Worm (Caenorhabditis elegans) whole organism, mixed stage, embryonic: ENCODE data around the gene F58F12.1.

Experiments used
- M03D4.4 ChIP-seq: sonication (generic microtip); optimal IDR thresholded peaks from 2 replicates; lab custom pipeline; 2017; ENCODE audit warnings: mild to moderate bottlenecking, missing genetic modification characterization, missing compliant biosample characterization
- bed-3 ChIP-seq: fragments of 200-800 bp; sonication (Bioruptor generic); optimal IDR thresholded peaks from 3 replicates; lab custom pipeline; 2018; ENCODE audit warnings: mild to moderate bottlenecking, missing genetic modification characterization, moderate library complexity, missing compliant biosample characterization
- blmp-1 ChIP-seq: fragments of 150-350 bp; optimal IDR thresholded peaks from 2 replicates; lab custom pipeline; 2014; ENCODE audit warnings: missing biosample characterization, missing genetic modification characterization
- ceh-39 ChIP-seq: fragments of 150-350 bp; optimal IDR thresholded peaks from 2 replicates; lab custom pipeline; 2014; ENCODE audit warnings: missing biosample characterization, missing genetic modification characterization
- ceh-43 ChIP-seq: fragments of 200-800 bp; sonication (Bioruptor generic); optimal IDR thresholded peaks from 2 replicates; lab custom pipeline; 2018; ENCODE audit warnings: mild to moderate bottlenecking, missing genetic modification characterization, moderate library complexity, missing compliant biosample characterization
- ceh-83 ChIP-seq: fragments of 200-800 bp; sonication (Bioruptor generic); optimal IDR thresholded peaks from 2 replicates; lab custom pipeline; 2018; ENCODE audit warnings: mild to moderate bottlenecking, missing genetic modification characterization, missing compliant biosample characterization
- ces-1 ChIP-seq: fragments of 150-350 bp; optimal IDR thresholded peaks from 2 replicates; lab custom pipeline; 2014; ENCODE audit warnings: missing biosample characterization, missing genetic modification reagents, missing genetic modification characterization
- cnd-1 ChIP-seq: fragments of 200-800 bp; sonication (Bioruptor generic); optimal IDR thresholded peaks from 2 replicates; lab custom pipeline; 2018; ENCODE audit warnings: mild to moderate bottlenecking, missing genetic modification characterization, missing compliant biosample characterization
- drap-1 ChIP-seq: fragments of 200-800 bp; sonication (Bioruptor generic); optimal IDR thresholded peaks from 3 replicates; lab custom pipeline; 2018; ENCODE audit warnings: mild to moderate bottlenecking, missing genetic modification characterization, missing compliant biosample characterization
- elt-1 ChIP-seq: sonication (generic microtip); optimal IDR thresholded peaks from 2 replicates; lab custom pipeline; 2017; ENCODE audit warnings: missing genetic modification characterization, mild to moderate bottlenecking, missing compliant biosample characterization, antibody characterized with exemption, moderate library complexity, borderline replicate concordance; ENCODE audit not compliant: insufficient read depth
- elt-3 ChIP-seq: fragments of 150-350 bp; optimal IDR thresholded peaks from 2 replicates; lab custom pipeline; 2014; ENCODE audit warnings: missing biosample characterization, missing genetic modification characterization
- flh-1 ChIP-seq: fragments of 200-800 bp; sonication (Bioruptor generic); optimal IDR thresholded peaks from 2 replicates; lab custom pipeline; 2018; ENCODE audit warnings: mild to moderate bottlenecking, missing genetic modification characterization, moderate library complexity, missing compliant biosample characterization
- ham-2 ChIP-seq: fragments of 200-800 bp; sonication (Bioruptor generic); optimal IDR thresholded peaks from 2 replicates; lab custom pipeline; 2018; ENCODE audit warnings: mild to moderate bottlenecking, missing genetic modification characterization, missing compliant biosample characterization
- hlh-1 ChIP-seq: fragments of 150-350 bp; optimal IDR thresholded peaks from 2 replicates; lab custom pipeline; 2014; ENCODE audit warnings: missing biosample characterization, missing genetic modification reagents, missing genetic modification characterization
- lin-13 ChIP-seq: fragments of 150-350 bp; optimal IDR thresholded peaks from 2 replicates; lab custom pipeline; 2014; ENCODE audit warnings: missing biosample characterization, missing genetic modification characterization
- lin-32 ChIP-seq: fragments of 200-800 bp; sonication (Bioruptor generic); optimal IDR thresholded peaks from 2 replicates; lab custom pipeline; 2018; ENCODE audit warnings: mild to moderate bottlenecking, missing genetic modification characterization, missing compliant biosample characterization
- mab-5 ChIP-seq: fragments of 150-350 bp; optimal IDR thresholded peaks from 2 replicates; lab custom pipeline; 2014; ENCODE audit warnings: missing biosample characterization, missing genetic modification characterization
- mep-1 ChIP-seq: fragments of 150-350 bp; optimal IDR thresholded peaks from 2 replicates; lab custom pipeline; 2017; ENCODE audit warnings: missing biosample characterization, missing genetic modification reagents, missing genetic modification characterization, inconsistent platforms
- mls-2 ChIP-seq: sonication (generic microtip); optimal IDR thresholded peaks from 2 replicates; lab custom pipeline; 2016; ENCODE audit warnings: mild to moderate bottlenecking, missing genetic modification characterization, moderate library complexity, missing compliant biosample characterization
- nhr-12 ChIP-seq: fragments of 150-350 bp; optimal IDR thresholded peaks from 2 replicates; lab custom pipeline; 2014; ENCODE audit warnings: missing biosample characterization, missing genetic modification characterization
- nhr-2 ChIP-seq: fragments of 150-350 bp; optimal IDR thresholded peaks from 2 replicates; lab custom pipeline; 2014; ENCODE audit warnings: missing biosample characterization, missing genetic modification characterization
- nhr-237 ChIP-seq: fragments of 150-350 bp; optimal IDR thresholded peaks from 2 replicates; lab custom pipeline; 2014; ENCODE audit warnings: missing biosample characterization, missing genetic modification characterization
- nhr-28 ChIP-seq: fragments of 150-350 bp; optimal IDR thresholded peaks from 2 replicates; lab custom pipeline; 2014; ENCODE audit warnings: missing biosample characterization, missing genetic modification characterization
- nhr-76 ChIP-seq: sonication (generic microtip); optimal IDR thresholded peaks from 2 replicates; lab custom pipeline; 2017; ENCODE audit warnings: missing biosample characterization, missing genetic modification characterization
- pha-4 ChIP-seq: fragments of 150-350 bp; optimal IDR thresholded peaks from 2 replicates; lab custom pipeline; 2018; ENCODE audit warnings: missing biosample characterization, missing genetic modification reagents, missing genetic modification characterization
- sem-2 ChIP-seq: fragments of 200-800 bp; sonication (Bioruptor generic); optimal IDR thresholded peaks from 2 replicates; lab custom pipeline; 2018; ENCODE audit warnings: mild to moderate bottlenecking, missing genetic modification characterization, missing compliant biosample characterization
- snpc-4 ChIP-seq: fragments of 150-350 bp; optimal IDR thresholded peaks from 2 replicates; lab custom pipeline; 2014; ENCODE audit warnings: missing biosample characterization, missing genetic modification characterization
- sptf-1 ChIP-seq: sonication (generic microtip); optimal IDR thresholded peaks from 2 replicates; lab custom pipeline; 2017; ENCODE audit warnings: mild to moderate bottlenecking, missing genetic modification characterization, moderate library complexity, missing compliant biosample characterization
- tbx-8 ChIP-seq: fragments of 200-800 bp; sonication (Bioruptor generic); optimal IDR thresholded peaks from 2 replicates; lab custom pipeline; 2018; ENCODE audit warnings: mild to moderate bottlenecking, missing genetic modification characterization, moderate library complexity, missing compliant biosample characterization
- unc-120 ChIP-seq: sonication (generic microtip); optimal IDR thresholded peaks from 2 replicates; lab custom pipeline; 2017; ENCODE audit warnings: missing genetic modification characterization, missing compliant biosample characterization; ENCODE audit not compliant: poor library complexity, severe bottlenecking
- unc-39 ChIP-seq: fragments of 150-350 bp; optimal IDR thresholded peaks from 2 replicates; lab custom pipeline; 2014; ENCODE audit warnings: missing biosample characterization, missing genetic modification characterization
- unc-62 ChIP-seq: fragments of 150-350 bp; optimal IDR thresholded peaks from 2 replicates; lab custom pipeline; 2014; ENCODE audit warnings: missing biosample characterization, missing genetic modification reagents, missing genetic modification characterization
- zip-8 ChIP-seq: fragments of 150-350 bp; optimal IDR thresholded peaks from 2 replicates; lab custom pipeline; 2014; ENCODE audit warnings: missing biosample characterization, missing genetic modification characterization
- ztf-11 ChIP-seq: fragments of 150-350 bp; optimal IDR thresholded peaks from 2 replicates; lab custom pipeline; 2014; ENCODE audit warnings: missing biosample characterization, missing genetic modification characterization

The F58F12.1 gene

ce11 chrII:6401649-6402048 lies 18.2 kb downstream of the F58F12.1 start, which contains the start of gene btb-2:
btb-2 (plus strand) TSS chrII:6401949.
- TF ChIP-seq flh-1 (GFP tag; lab: Kevin White, UChicago), result no peak
- TF ChIP-seq mab-5 (tag; lab: Kevin White, UChicago), result no peak
- no peak for TF ChIP-seq hlh-1 (tag; lab: Kevin White, UChicago)
- TF ChIP-seq sem-2 (GFP tag; lab: Kevin White, UChicago), result no peak
- TF ChIP-seq unc-39, result no peak
- no peak for TF ChIP-seq nhr-28
- no peak for TF ChIP-seq pha-4 (tag; lab: Kevin White, UChicago)
- TF ChIP-seq ceh-83 (GFP tag; lab: Kevin White, UChicago), result no peak

- TF ChIP-seq bed-3 (GFP tag; lab: Kevin White, UChicago), result no peak
These were observed 19.8 kb downstream of the F58F12.1 start, which contains the start of gene T25D10.1 for ce11 chrII:6403233-6403632. T25D10.1 (plus strand) TSS chrII:6403401.

ce11 chrII:6407279-6407678 lies 23.8 kb downstream of the F58F12.1 start, which contains the start of gene spp-11:
spp-11 (minus strand) TSS chrII:6407379.
- TF ChIP-seq ceh-43 (no peak), zip-8 (tag; lab: Kevin White, UChicago) (no peak), bed-3 (GFP tag; lab: Kevin White, UChicago) (no peak), elt-3 (no peak), mls-2 (no peak), blmp-1 (no peak), pha-4 (tag; lab: Kevin White, UChicago) (no peak), elt-1 (tag; lab: Kevin White, UChicago) (no peak), sem-2 (GFP tag; lab: Kevin White, UChicago) (no peak), mab-5 (tag; lab: Kevin White, UChicago) (no peak), unc-120 (no peak), nhr-76 (tag; lab: Kevin White, UChicago) (no peak), ztf-11 (no peak), M03D4.4 (no peak), hlh-1 (tag; lab: Kevin White, UChicago) (no peak), ceh-39 (tag; lab: Kevin White, UChicago) (no peak), nhr-28 (no peak), drap-1 (no peak)

ce11 chrII:6409098-6409497 lies 25.7 kb downstream of the F58F12.1 start:
- TF ChIP-seq elt-3 (no peak), lin-32 (GFP tag; lab: Kevin White, UChicago) (peak; percentile 31), sem-2 (GFP tag; lab: Kevin White, UChicago) (no peak), ceh-83 (GFP tag; lab: Kevin White, UChicago) (no peak), elt-1 (tag; lab: Kevin White, UChicago) (peak; percentile 69), mls-2 (peak; percentile 44), unc-62 (GFP tag; lab: Kevin White, UChicago) (no peak), nhr-237 (tag; lab: Kevin White, UChicago) (no peak), ces-1 (GFP tag; lab: Kevin White, UChicago) (no peak), mep-1 (tag; lab: Kevin White, UChicago) (peak; percentile 31), pha-4 (tag; lab: Kevin White, UChicago) (no peak), M03D4.4 (no peak), nhr-2 (tag; lab: Kevin White, UChicago) (peak; percentile 9), ham-2 (GFP tag; lab: Kevin White, UChicago) (peak; percentile 90), flh-1 (GFP tag; lab: Kevin White, UChicago) (no peak), zip-8 (tag; lab: Kevin White, UChicago) (peak; percentile 65), nhr-76 (tag; lab: Kevin White, UChicago) (no peak), snpc-4 (no peak), sptf-1 (no peak), lin-13 (no peak), nhr-12 (no peak), hlh-1 (tag; lab: Kevin White, UChicago) (no peak), drap-1 (no peak), nhr-28 (no peak), bed-3 (GFP tag; lab: Kevin White, UChicago) (no peak), cnd-1 (tag; lab: Kevin White, UChicago) (peak; percentile 36), ceh-43 (no peak), tbx-8 (GFP tag; lab: Kevin White, UChicago) (no peak), unc-39 (no peak), ceh-39 (tag; lab: Kevin White, UChicago) (no peak), ztf-11 (no peak)
